Worm (Caenorhabditis elegans) whole organism, L1 larva: ENCODE measurements around the gene riok-3.
A peak's percentile ranks its signal among the peaks of the same experiment; 100 is the strongest.

Experiments
- C04F5.9 ChIP-seq: sonication (generic microtip); optimal IDR thresholded peaks from 2 replicates; lab custom pipeline; 2016; ENCODE audit warnings: missing genetic modification characterization, missing compliant biosample characterization
- C16A3.4 ChIP-seq: fragments of 150-350 bp; optimal IDR thresholded peaks from 2 replicates; lab custom pipeline; 2014; ENCODE audit warnings: missing biosample characterization, missing genetic modification characterization
- C34B4.2 ChIP-seq: sonication (generic microtip); optimal IDR thresholded peaks from 2 replicates; lab custom pipeline; 2017; ENCODE audit warnings: mild to moderate bottlenecking, missing genetic modification characterization, missing compliant biosample characterization
- F16B12.6 ChIP-seq: fragments of 150-350 bp; optimal IDR thresholded peaks from 2 replicates; lab custom pipeline; 2014; ENCODE audit warnings: missing biosample characterization, missing genetic modification characterization
- aha-1 ChIP-seq: fragments of 150-350 bp; optimal IDR thresholded peaks from 2 replicates; lab custom pipeline; 2014; ENCODE audit warnings: missing biosample characterization, missing genetic modification characterization
- blmp-1 ChIP-seq: fragments of 150-350 bp; optimal IDR thresholded peaks from 2 replicates; lab custom pipeline; 2014; ENCODE audit warnings: missing biosample characterization, missing genetic modification characterization
- ceh-63 ChIP-seq: fragments of 200-800 bp; sonication (Bioruptor generic); optimal IDR thresholded peaks from 2 replicates; lab custom pipeline; 2018; ENCODE audit warnings: mild to moderate bottlenecking, missing genetic modification characterization, missing compliant biosample characterization
- ceh-8 ChIP-seq: fragments of 200-800 bp; sonication (Bioruptor generic); optimal IDR thresholded peaks from 2 replicates; lab custom pipeline; 2018; ENCODE audit warnings: mild to moderate bottlenecking, missing genetic modification characterization, moderate library complexity, missing compliant biosample characterization
- efl-1 ChIP-seq, 4 experiments: fragments of 150-350 bp; optimal IDR thresholded peaks in 3 of 4; peaks in 1 of 4; 1 replicate in 1 of 4; 2 replicates in 3 of 4; lab custom pipeline; 2014; ENCODE audit warnings: missing biosample characterization in 2 of 4, missing genetic modification characterization in 2 of 4, missing genetic modification reagents in 2 of 4
- egl-27 ChIP-seq, 2 experiments: fragments of 150-350 bp in 1 of 2; sonication (generic microtip); optimal IDR thresholded peaks; 3 replicates each; lab custom pipeline; 2017 to 2018; ENCODE audit warnings: missing biosample characterization in 2 of 2, missing genetic modification characterization in 2 of 2, missing genetic modification reagents in 2 of 2
- elt-2 ChIP-seq: sonication (generic microtip); optimal IDR thresholded peaks from 2 replicates; lab custom pipeline; 2016; ENCODE audit warnings: missing genetic modification characterization, mild to moderate bottlenecking, inconsistent platforms, missing compliant biosample characterization, missing genetic modification reagents
- fkh-10 ChIP-seq: sonication (generic microtip); optimal IDR thresholded peaks from 2 replicates; lab custom pipeline; 2017; ENCODE audit warnings: missing biosample characterization, missing genetic modification reagents, missing genetic modification characterization
- grh-1 ChIP-seq: fragments of 200-800 bp; sonication (Bioruptor generic); IDR thresholded peaks from 2 replicates; pipeline ENCODE4 v1.3.6; 2022; ENCODE audit warnings: missing genetic modification reagents, missing genetic modification characterization, missing compliant biosample characterization
- hlh-4 ChIP-seq: sonication (generic microtip); optimal IDR thresholded peaks from 2 replicates; lab custom pipeline; 2016; ENCODE audit warnings: mild to moderate bottlenecking, missing genetic modification characterization, missing compliant biosample characterization
- isw-1 ChIP-seq: fragments of 200-800 bp; sonication (Bioruptor generic); IDR thresholded peaks from 2 replicates; pipeline ENCODE4 v1.3.6; 2022; ENCODE audit warnings: missing genetic modification characterization, missing compliant biosample characterization
- jun-1 ChIP-seq: fragments of 150-350 bp; optimal IDR thresholded peaks from 2 replicates; lab custom pipeline; 2014; ENCODE audit warnings: missing biosample characterization, missing genetic modification reagents, missing genetic modification characterization
- lin-13 ChIP-seq: fragments of 150-350 bp; optimal IDR thresholded peaks from 2 replicates; lab custom pipeline; 2014; ENCODE audit warnings: missing biosample characterization, missing genetic modification reagents, missing genetic modification characterization
- lin-35 ChIP-seq, 2 experiments: fragments of 150-350 bp; optimal IDR thresholded peaks; 2 replicates each; lab custom pipeline; 2014; ENCODE audit warnings: missing biosample characterization in 2 of 2, missing genetic modification characterization in 2 of 2, missing genetic modification reagents in 2 of 2
- lin-39 ChIP-seq: fragments of 150-350 bp; optimal IDR thresholded peaks from 2 replicates; lab custom pipeline; 2014; ENCODE audit warnings: missing biosample characterization, missing genetic modification reagents, missing genetic modification characterization
- lsy-2 ChIP-seq, 2 experiments: fragments of 150-350 bp; optimal IDR thresholded peaks; 2 replicates each; lab custom pipeline; 2014; ENCODE audit warnings: missing biosample characterization in 2 of 2, missing genetic modification characterization in 2 of 2
- mab-9 ChIP-seq: fragments of 200-800 bp; sonication (Bioruptor generic); IDR thresholded peaks from 2 replicates; pipeline ENCODE4 v1.3.6; 2022; ENCODE audit warnings: missing genetic modification reagents, missing genetic modification characterization, missing compliant biosample characterization
- nhr-11 ChIP-seq: fragments of 150-350 bp; optimal IDR thresholded peaks from 2 replicates; lab custom pipeline; 2014; ENCODE audit warnings: missing biosample characterization, missing genetic modification characterization
- nhr-19 ChIP-seq: fragments of 200-800 bp; sonication (Bioruptor generic); conservative IDR thresholded peaks from 2 replicates; pipeline ENCODE4 v1.3.6; 2022; ENCODE audit warnings: missing genetic modification characterization, missing compliant biosample characterization
- nhr-20 ChIP-seq: sonication (generic microtip); optimal IDR thresholded peaks from 2 replicates; lab custom pipeline; 2016; ENCODE audit warnings: mild to moderate bottlenecking, missing genetic modification characterization, missing compliant biosample characterization
- nhr-28 ChIP-seq: fragments of 150-350 bp; optimal IDR thresholded peaks from 2 replicates; lab custom pipeline; 2014; ENCODE audit warnings: missing biosample characterization, missing genetic modification characterization
- nhr-47 ChIP-seq: sonication (generic microtip); optimal IDR thresholded peaks from 2 replicates; lab custom pipeline; 2016; ENCODE audit warnings: mild to moderate bottlenecking, missing genetic modification characterization, moderate library complexity, missing compliant biosample characterization
- nhr-71 ChIP-seq: sonication (generic microtip); optimal IDR thresholded peaks from 2 replicates; lab custom pipeline; 2016; ENCODE audit warnings: mild to moderate bottlenecking, missing genetic modification characterization, moderate library complexity, missing compliant biosample characterization
- nhr-84 ChIP-seq: sonication (generic microtip); optimal IDR thresholded peaks from 2 replicates; lab custom pipeline; 2017; ENCODE audit warnings: missing biosample characterization, missing genetic modification characterization
- nhr-85 ChIP-seq: sonication (generic microtip); peaks from one replicate; lab custom pipeline; 2016; ENCODE audit warnings: missing genetic modification characterization, inconsistent platforms, missing compliant biosample characterization
- pax-3 ChIP-seq: fragments of 200-800 bp; sonication (Bioruptor generic); optimal IDR thresholded peaks from 2 replicates; lab custom pipeline; 2018; ENCODE audit warnings: mild to moderate bottlenecking, missing genetic modification characterization, moderate library complexity, missing compliant biosample characterization
- rnt-1 ChIP-seq: sonication (generic microtip); optimal IDR thresholded peaks from 2 replicates; lab custom pipeline; 2016; ENCODE audit warnings: mild to moderate bottlenecking, missing genetic modification characterization, moderate library complexity, missing compliant biosample characterization
- snpc-4 ChIP-seq: fragments of 150-350 bp; optimal IDR thresholded peaks from 2 replicates; lab custom pipeline; 2014; ENCODE audit warnings: missing biosample characterization, missing genetic modification characterization
- snu-23 ChIP-seq: sonication (generic microtip); optimal IDR thresholded peaks from 2 replicates; lab custom pipeline; 2016; ENCODE audit warnings: missing genetic modification characterization, missing compliant biosample characterization
- sup-37 ChIP-seq: fragments of 200-800 bp; sonication (Bioruptor generic); optimal IDR thresholded peaks from 2 replicates; lab custom pipeline; 2018; ENCODE audit warnings: mild to moderate bottlenecking, missing genetic modification characterization, missing compliant biosample characterization
- swsn-7 ChIP-seq: sonication (generic microtip); optimal IDR thresholded peaks from 2 replicates; lab custom pipeline; 2016; ENCODE audit warnings: missing genetic modification characterization, missing compliant biosample characterization
- unc-130 ChIP-seq: fragments of 150-350 bp; optimal IDR thresholded peaks from 2 replicates; lab custom pipeline; 2017; ENCODE audit warnings: missing biosample characterization, missing genetic modification characterization, inconsistent platforms
- unc-30 ChIP-seq: sonication (generic microtip); optimal IDR thresholded peaks from 2 replicates; lab custom pipeline; 2017; ENCODE audit warnings: missing biosample characterization, missing genetic modification characterization
- unc-62 ChIP-seq: fragments of 150-350 bp; optimal IDR thresholded peaks from 2 replicates; lab custom pipeline; 2014; ENCODE audit warnings: missing biosample characterization, missing genetic modification reagents, missing genetic modification characterization
- unc-86 ChIP-seq: sonication (generic microtip); optimal IDR thresholded peaks from 2 replicates; lab custom pipeline; 2016; ENCODE audit warnings: missing genetic modification characterization, missing compliant biosample characterization
- unc-98 ChIP-seq: fragments of 200-800 bp; sonication (Bioruptor generic); IDR thresholded peaks from 2 replicates; pipeline ENCODE4 v1.3.6; 2022; ENCODE audit warnings: missing genetic modification characterization, missing compliant biosample characterization
- vab-15 ChIP-seq: sonication (generic microtip); optimal IDR thresholded peaks from 2 replicates; lab custom pipeline; 2017; ENCODE audit warnings: missing genotype, mild to moderate bottlenecking, missing genetic modification characterization, missing compliant biosample characterization
- xbp-1 ChIP-seq: sonication (generic microtip); optimal IDR thresholded peaks from 2 replicates; lab custom pipeline; 2016; ENCODE audit warnings: missing genetic modification characterization, missing compliant biosample characterization
- zip-4 ChIP-seq: fragments of 200-800 bp; sonication (Bioruptor generic); optimal IDR thresholded peaks from 2 replicates; lab custom pipeline; 2018; ENCODE audit warnings: mild to moderate bottlenecking, missing genetic modification characterization, moderate library complexity, missing compliant biosample characterization
- ztf-4 ChIP-seq: fragments of 150-350 bp; optimal IDR thresholded peaks from 2 replicates; lab custom pipeline; 2014; ENCODE audit warnings: missing biosample characterization, missing genetic modification characterization

The riok-3 gene

ce11 chrIII:9824330-9824934 is 19.6 kb upstream of the riok-3 start, which contains the start of gene lin-52 (continued):
- TF ChIP-seq grh-1 (GFP tag; lab: Robert Waterston, UW) = 0 out of 2 replicates have a peak, but pooled peaks have one; percentile 9
- peak; percentile 38 for TF ChIP-seq nhr-47 (tag; lab: Kevin White, UChicago)
- no peak for TF ChIP-seq efl-1 (optimal IDR thresholded peaks at IDR 0.05; lab: Kevin White, UChicago)
- TF ChIP-seq efl-1 (GFP tag; optimal IDR thresholded peaks at IDR 0.05 in 1 of 2; lab: Kevin White, UChicago) = no peak
- no peak for TF ChIP-seq pax-3
- no peak for TF ChIP-seq aha-1 (tag; lab: Kevin White, UChicago)
- no peak for TF ChIP-seq unc-130
- TF ChIP-seq unc-62 = no peak
- TF ChIP-seq egl-27 (tag; optimal IDR thresholded peaks at IDR 0.05; lab: Kevin White, UChicago) = no peak
- TF ChIP-seq nhr-20 (tag; lab: Kevin White, UChicago) = peak; percentile 31
- TF ChIP-seq unc-98 (GFP tag; lab: Robert Waterston, UW) = no peak
- TF ChIP-seq ceh-63 (GFP tag; lab: Kevin White, UChicago) = no peak
- no peak for TF ChIP-seq C04F5.9
- no peak for TF ChIP-seq nhr-11 (tag; lab: Kevin White, UChicago)
- TF ChIP-seq ceh-8 (GFP tag; lab: Kevin White, UChicago) = no peak

DNA sequence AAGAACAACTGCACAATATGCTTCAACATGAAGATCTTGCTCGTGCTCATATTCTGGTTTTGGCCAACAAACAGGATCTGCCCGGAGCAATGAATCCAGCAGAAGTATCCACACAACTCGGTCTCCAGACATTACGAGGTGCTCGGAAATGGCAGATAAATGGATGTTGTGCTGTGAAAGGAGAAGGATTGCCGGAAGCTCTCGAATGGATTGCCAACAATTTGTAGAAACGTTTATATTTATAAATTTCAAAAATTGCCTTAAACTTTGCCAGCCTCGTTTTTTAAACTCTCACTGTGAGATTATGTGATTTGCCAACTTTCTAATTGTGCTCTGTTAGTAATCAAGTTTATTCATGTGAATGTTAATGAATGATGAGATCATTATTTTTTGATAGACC is 18.9 kb upstream of the riok-3 start:
- peak; percentile 51 for TF ChIP-seq nhr-85 (tag; lab: Kevin White, UChicago)
- no peak for TF ChIP-seq rnt-1 (tag; lab: Kevin White, UChicago)

DNA sequence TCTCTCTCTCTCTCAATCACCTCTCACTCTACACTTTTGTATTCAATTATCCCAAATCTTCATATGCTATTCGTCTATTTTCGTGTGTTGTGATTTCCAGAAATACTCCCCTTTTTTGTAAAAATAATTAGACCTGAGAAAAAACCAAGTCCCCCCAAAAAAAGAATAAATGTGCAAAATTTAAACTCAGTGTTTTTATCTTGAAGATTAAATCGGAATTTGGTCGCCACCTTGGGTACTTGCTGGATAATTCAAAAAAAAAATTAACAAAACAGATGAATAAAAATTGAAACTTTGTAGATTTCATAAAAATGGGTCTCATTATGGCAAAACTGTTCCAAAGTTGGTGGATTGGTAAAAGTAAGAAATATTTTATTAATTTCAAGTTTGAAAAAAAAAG is 18.1 kb upstream of the riok-3 start, which contains the start of gene arl-5:
Gene arl-5 (plus strand): TSS at position 301 of the 400 bp plus-strand sequence.
- TF ChIP-seq unc-62 (no peak), efl-1 (optimal IDR thresholded peaks at IDR 0.05; lab: Kevin White, UChicago) (no peak), efl-1 (GFP tag; optimal IDR thresholded peaks at IDR 0.05 in 1 of 2; lab: Kevin White, UChicago) (no peak), xbp-1 (tag; lab: Kevin White, UChicago) (no peak), unc-86 (tag; lab: Kevin White, UChicago) (no peak), nhr-47 (tag; lab: Kevin White, UChicago) (no peak), snpc-4 (tag; lab: Kevin White, UChicago) (no peak), ceh-63 (GFP tag; lab: Kevin White, UChicago) (no peak), sup-37 (GFP tag; lab: Kevin White, UChicago) (no peak)
- TF ChIP-seq, all 84 proteins: peak for 0

- TF ChIP-seq unc-30 (tag; lab: Kevin White, UChicago) = no peak
- peak; percentile 94 for TF ChIP-seq unc-130
- no peak for TF ChIP-seq fkh-10
- peak; percentile 73 for TF ChIP-seq mab-9 (GFP tag; lab: Robert Waterston, UW)
- peak; percentile 79 for TF ChIP-seq C16A3.4 (tag; lab: Kevin White, UChicago)
- TF ChIP-seq snpc-4 (tag; lab: Kevin White, UChicago) = peak; percentile 18
- peak; percentile 51 for TF ChIP-seq ztf-4 (tag; lab: Kevin White, UChicago)
- peak; percentile 65 for TF ChIP-seq vab-15 (tag; lab: Kevin White, UChicago)
- TF ChIP-seq elt-2 = peak; percentile 10
- TF ChIP-seq isw-1 (GFP tag; lab: Robert Waterston, UW) = no peak
- TF ChIP-seq F16B12.6 (tag; lab: Kevin White, UChicago) = peak; percentile 98
- TF ChIP-seq snu-23 (GFP tag; lab: Kevin White, UChicago) = peak; percentile 83
- peak; percentile 73 to 80 for TF ChIP-seq lsy-2 (tag; optimal IDR thresholded peaks at IDR 0.05; lab: Kevin White, UChicago)
- TF ChIP-seq sup-37 (GFP tag; lab: Kevin White, UChicago) = no peak
- TF ChIP-seq hlh-4 (tag; lab: Kevin White, UChicago) = no peak
- no peak for TF ChIP-seq ceh-8 (GFP tag; lab: Kevin White, UChicago)
- no peak for TF ChIP-seq nhr-84 (tag; lab: Kevin White, UChicago)
- TF ChIP-seq jun-1 (tag; lab: Kevin White, UChicago) = no peak
- peak; percentile 68 for TF ChIP-seq nhr-85 (tag; lab: Kevin White, UChicago)
- TF ChIP-seq nhr-71 (tag; lab: Kevin White, UChicago) = peak; percentile 81
- no peak for TF ChIP-seq lin-39 (tag; lab: Kevin White, UChicago)
- peak; percentile 69 for TF ChIP-seq xbp-1 (tag; lab: Kevin White, UChicago)
- TF ChIP-seq zip-4 (GFP tag; lab: Kevin White, UChicago) = no peak
- TF ChIP-seq rnt-1 (tag; lab: Kevin White, UChicago) = peak; percentile 82
- peak; percentile 70 for TF ChIP-seq swsn-7 (tag; lab: Kevin White, UChicago)
- peak; percentile 55 for TF ChIP-seq nhr-19 (GFP tag; lab: Robert Waterston, UW)
- no peak for TF ChIP-seq nhr-28
- TF ChIP-seq aha-1 (tag; lab: Kevin White, UChicago) = no peak
- peak; percentile 71 to 85 for TF ChIP-seq lin-35 (GFP tag; optimal IDR thresholded peaks at IDR 0.05; lab: Kevin White, UChicago)
- no peak for TF ChIP-seq C34B4.2
- peak; percentile 39 for TF ChIP-seq lin-13 (GFP tag; lab: Kevin White, UChicago)
- TF ChIP-seq nhr-11 (tag; lab: Kevin White, UChicago) = no peak
- no peak for TF ChIP-seq blmp-1 (tag; lab: Kevin White, UChicago)
Measured at ce11 chrIII:9818763-9819162, 14.0 kb upstream of the riok-3 start, which contains the start of gene panl-3. Gene panl-3, plus strand, starts transcription at chrIII:9819056.
